Worm (Caenorhabditis elegans) whole organism, L3 larva: Measurements from ENCODE around the gene nlp-56.

Experiments used
- jun-1 ChIP-seq: fragments of 150-350 bp; optimal IDR thresholded peaks from 2 replicates; lab custom pipeline; 2014; ENCODE audit warnings: missing biosample characterization, missing genetic modification reagents, missing genetic modification characterization
- nhr-12 ChIP-seq: fragments of 150-350 bp; optimal IDR thresholded peaks from 2 replicates; lab custom pipeline; 2014; ENCODE audit warnings: missing biosample characterization, missing genetic modification characterization
- pha-4 ChIP-seq: fragments of 150-350 bp; optimal IDR thresholded peaks from 2 replicates; lab custom pipeline; 2014; ENCODE audit warnings: missing biosample characterization, missing genetic modification reagents, missing genetic modification characterization
- ztf-11 ChIP-seq: fragments of 150-350 bp; optimal IDR thresholded peaks from 2 replicates; lab custom pipeline; 2014; ENCODE audit warnings: missing biosample characterization, missing genetic modification characterization

- TF ChIP-seq pha-4 (no peak), jun-1 (tag; lab: Kevin White, UChicago) (no peak), ztf-11 (no peak), nhr-12 (tag; lab: Kevin White, UChicago) (no peak)
Observed at ce11 chrIV:14784481-14784880, at the start of gene nlp-56.
